Fruit fly (Drosophila melanogaster) whole organism, embryonic: ENCODE data around the gene Sem1.

Source experiments
- B-H1 ChIP-seq: fragments of 200-800 bp; sonication (Bioruptor generic); IDR thresholded peaks from 3 replicates; pipeline ENCODE4 v1.3.6; 2022; ENCODE audit warnings: missing biosample characterization, missing genetic modification characterization
- Bgb ChIP-seq: fragments of 200-800 bp; sonication (Bioruptor generic); IDR thresholded peaks from 2 replicates; pipeline ENCODE4 v1.3.6; 2022; ENCODE audit warnings: missing biosample characterization, missing genetic modification characterization; ENCODE audit not compliant: partially characterized antibody
- CG10209 ChIP-seq: fragments of 200-800 bp; sonication (Bioruptor generic); optimal IDR thresholded peaks from 3 replicates; lab custom pipeline; 2017; ENCODE audit warnings: missing biosample characterization, mild to moderate bottlenecking, missing genetic modification characterization, missing genetic modification reagents
- CG11085 ChIP-seq: fragments of 200-800 bp; sonication (Bioruptor generic); IDR thresholded peaks from 2 replicates; pipeline ENCODE4 v1.3.6; 2022; ENCODE audit warnings: missing biosample characterization, missing genetic modification characterization
- CG11695 ChIP-seq: fragments of 200-800 bp; sonication (Bioruptor generic); IDR thresholded peaks from 3 replicates; pipeline ENCODE4 v1.3.6; 2022; ENCODE audit warnings: missing biosample characterization, missing genetic modification characterization
- CG12236 ChIP-seq: fragments of 200-800 bp; sonication (Bioruptor generic); optimal IDR thresholded peaks from 2 replicates; lab custom pipeline; 2016; ENCODE audit warnings: missing biosample characterization, missing genetic modification characterization
- CG12391 ChIP-seq: fragments of 200-800 bp; sonication (Bioruptor generic); optimal IDR thresholded peaks from 3 replicates; lab custom pipeline; 2018; ENCODE audit warnings: missing biosample characterization, mild to moderate bottlenecking, missing genetic modification characterization, moderate library complexity
- CG12769 ChIP-seq: fragments of 200-800 bp; sonication (Bioruptor generic); optimal IDR thresholded peaks from 2 replicates; lab custom pipeline; 2019; ENCODE audit warnings: missing biosample characterization, mild to moderate bottlenecking, missing genetic modification characterization, moderate library complexity
- CG12942 ChIP-seq: fragments of 200-800 bp; sonication (Bioruptor generic); optimal IDR thresholded peaks from 3 replicates; lab custom pipeline; 2016; ENCODE audit warnings: missing biosample characterization, missing genetic modification characterization
- CG13424 ChIP-seq: fragments of 200-800 bp; sonication (Bioruptor generic); optimal IDR thresholded peaks from 2 replicates; lab custom pipeline; 2019; ENCODE audit warnings: missing biosample characterization, mild to moderate bottlenecking, missing genetic modification characterization, moderate library complexity
- CG15269 ChIP-seq: fragments of 200-800 bp; sonication (Bioruptor generic); optimal IDR thresholded peaks from 2 replicates; lab custom pipeline; 2018; ENCODE audit warnings: missing biosample characterization, mild to moderate bottlenecking, missing genetic modification characterization, moderate library complexity
- CG1647 ChIP-seq: fragments of 200-800 bp; sonication (Bioruptor generic); optimal IDR thresholded peaks from 3 replicates; lab custom pipeline; 2016; ENCODE audit warnings: missing biosample characterization, missing genetic modification characterization
- CG17328 ChIP-seq: fragments of 200-800 bp; sonication (Bioruptor generic); IDR thresholded peaks from 2 replicates; pipeline ENCODE4 v1.3.6; 2022; ENCODE audit warnings: missing biosample characterization, missing genetic modification characterization
- CG17385 ChIP-seq: fragments of 200-800 bp; sonication (Bioruptor generic); optimal IDR thresholded peaks from 3 replicates; lab custom pipeline; 2018; ENCODE audit warnings: missing biosample characterization, mild to moderate bottlenecking, missing genetic modification characterization
- CG18011 ChIP-seq: fragments of 200-800 bp; sonication (Bioruptor generic); optimal IDR thresholded peaks from 2 replicates; lab custom pipeline; 2017; ENCODE audit warnings: missing biosample characterization, missing genetic modification characterization, mild to moderate bottlenecking, moderate library complexity, missing genotype
- CG2129 ChIP-seq: fragments of 200-800 bp; sonication (Bioruptor generic); IDR thresholded peaks from 2 replicates; pipeline ENCODE4 v1.3.6; 2022; ENCODE audit warnings: missing biosample characterization, missing genetic modification characterization; ENCODE audit not compliant: partially characterized antibody
- CG31388 ChIP-seq: fragments of 200-800 bp; sonication (Bioruptor generic); optimal IDR thresholded peaks from 2 replicates; lab custom pipeline; 2016; ENCODE audit warnings: missing biosample characterization, missing genetic modification characterization
- CG4854 ChIP-seq: fragments of 200-800 bp; sonication (Bioruptor generic); optimal IDR thresholded peaks from 2 replicates; lab custom pipeline; 2016; ENCODE audit warnings: missing biosample characterization, missing genetic modification characterization, inconsistent platforms
- CG6689 ChIP-seq: fragments of 200-800 bp; sonication (Bioruptor generic); IDR thresholded peaks from 2 replicates; pipeline ENCODE4 v1.3.6; 2022; ENCODE audit warnings: missing biosample characterization, missing genetic modification characterization
- CG6765 ChIP-seq: fragments of 200-800 bp; sonication (Bioruptor generic); optimal IDR thresholded peaks from 3 replicates; lab custom pipeline; 2017; ENCODE audit warnings: missing biosample characterization, mild to moderate bottlenecking, missing genetic modification characterization
- CG6791 ChIP-seq: fragments of 200-800 bp; sonication (Bioruptor generic); IDR thresholded peaks from 3 replicates; pipeline ENCODE4 v1.3.6; 2022; ENCODE audit warnings: missing biosample characterization, missing genetic modification characterization; ENCODE audit not compliant: partially characterized antibody
- CG7556 ChIP-seq: fragments of 200-800 bp; sonication (Bioruptor generic); optimal IDR thresholded peaks from 2 replicates; lab custom pipeline; 2017; ENCODE audit warnings: missing biosample characterization, mild to moderate bottlenecking, missing genetic modification characterization
- CG8290 ChIP-seq, 3 experiments: fragments of 200-800 bp; sonication (Bioruptor generic); optimal IDR thresholded peaks; 2 replicates each; lab custom pipeline; 2016 to 2019; ENCODE audit warnings: missing biosample characterization in 3 of 3, missing genetic modification characterization in 3 of 3, mild to moderate bottlenecking in 2 of 3, moderate library complexity in 1 of 3
- ERR ChIP-seq: fragments of 200-800 bp; sonication (Bioruptor generic); optimal IDR thresholded peaks from 2 replicates; lab custom pipeline; 2016; ENCODE audit warnings: missing biosample characterization, missing genetic modification characterization
- HHEX ChIP-seq: fragments of 200-800 bp; sonication (Bioruptor generic); optimal IDR thresholded peaks from 3 replicates; lab custom pipeline; 2017; ENCODE audit warnings: missing biosample characterization, mild to moderate bottlenecking, missing genetic modification characterization, missing genetic modification reagents
- MBD-R2 ChIP-seq: fragments of 200-800 bp; sonication (Bioruptor generic); IDR thresholded peaks from 2 replicates; pipeline ENCODE4 v1.3.6; 2022; ENCODE audit warnings: missing biosample characterization, missing genetic modification characterization
- Max ChIP-seq: fragments of 200-800 bp; sonication (Bioruptor generic); optimal IDR thresholded peaks from 2 replicates; lab custom pipeline; 2016; ENCODE audit warnings: missing biosample characterization, mild to moderate bottlenecking, missing genetic modification characterization
- Mes4 ChIP-seq: fragments of 200-800 bp; sonication (Bioruptor generic); optimal IDR thresholded peaks from 2 replicates; lab custom pipeline; 2016; ENCODE audit warnings: missing biosample characterization, missing genetic modification characterization
- NC2β ChIP-seq: fragments of 200-800 bp; sonication (Bioruptor generic); optimal IDR thresholded peaks from 2 replicates; lab custom pipeline; 2016; ENCODE audit warnings: missing biosample characterization, missing genetic modification characterization
- Pdp1 ChIP-seq, 2 experiments: fragments of 200-800 bp; sonication (Bioruptor generic); optimal IDR thresholded peaks; 3 replicates each; lab custom pipeline; 2016; ENCODE audit warnings: missing biosample characterization in 2 of 2, missing genetic modification characterization in 2 of 2, mild to moderate bottlenecking in 1 of 2, moderate library complexity in 1 of 2
- Ptx1 ChIP-seq: fragments of 200-800 bp; sonication (Bioruptor generic); IDR thresholded peaks from 2 replicates; pipeline ENCODE4 v1.3.6; 2022; ENCODE audit warnings: missing biosample characterization, missing genetic modification characterization
- Rx ChIP-seq: fragments of 200-800 bp; sonication (Bioruptor generic); IDR thresholded peaks from 2 replicates; pipeline ENCODE4 v1.3.6; 2022; ENCODE audit warnings: missing biosample characterization, missing genetic modification characterization
- Side ChIP-seq: fragments of 200-800 bp; sonication (Bioruptor generic); optimal IDR thresholded peaks from 2 replicates; lab custom pipeline; 2016; ENCODE audit warnings: missing biosample characterization, missing genetic modification characterization
- aop ChIP-seq: fragments of 200-800 bp; sonication (Bioruptor generic); IDR thresholded peaks from 2 replicates; pipeline ENCODE4 v1.3.6; 2022; ENCODE audit warnings: missing biosample characterization, missing genetic modification characterization
- ase ChIP-seq: fragments of 200-800 bp; sonication (Bioruptor generic); IDR thresholded peaks from 3 replicates; pipeline ENCODE4 v1.3.6; 2022; ENCODE audit warnings: missing biosample characterization, missing genetic modification characterization
- bbx ChIP-seq: fragments of 200-800 bp; sonication (Bioruptor generic); IDR thresholded peaks from 2 replicates; pipeline ENCODE4 v1.3.6; 2022; ENCODE audit warnings: missing biosample characterization, missing genetic modification characterization; ENCODE audit not compliant: partially characterized antibody
- cato ChIP-seq: fragments of 200-800 bp; sonication (Bioruptor generic); optimal IDR thresholded peaks from 2 replicates; lab custom pipeline; 2016; ENCODE audit warnings: missing biosample characterization, missing genetic modification characterization, borderline replicate concordance
- cwo ChIP-seq: fragments of 200-800 bp; sonication (Bioruptor generic); optimal IDR thresholded peaks from 3 replicates; lab custom pipeline; 2017; ENCODE audit warnings: missing biosample characterization, missing genetic modification characterization, mild to moderate bottlenecking, moderate library complexity, missing genetic modification reagents
- dati ChIP-seq: fragments of 200-800 bp; sonication (Bioruptor generic); IDR thresholded peaks from 2 replicates; pipeline ENCODE4 v1.3.6; 2022; ENCODE audit warnings: missing biosample characterization, missing genetic modification characterization
- exex ChIP-seq: fragments of 200-800 bp; sonication (Bioruptor generic); optimal IDR thresholded peaks from 4 replicates; lab custom pipeline; 2018; ENCODE audit warnings: missing biosample characterization, mild to moderate bottlenecking, missing genetic modification characterization, moderate library complexity
- fd3F ChIP-seq: fragments of 200-800 bp; sonication (Bioruptor generic); optimal IDR thresholded peaks from 2 replicates; lab custom pipeline; 2018; ENCODE audit warnings: missing biosample characterization, mild to moderate bottlenecking, missing genetic modification characterization, moderate library complexity
- hkb ChIP-seq, 2 experiments: fragments of 200-800 bp in 1 of 2; fragments of >200 bp in 1 of 2; sonication (Bioruptor generic) in 1 of 2; IDR thresholded peaks in 1 of 2; optimal IDR thresholded peaks in 1 of 2; 2 replicates each; pipeline versions ENCODE4 v1.3.6 to Lab custom; 2017 to 2022; ENCODE audit warnings: missing biosample characterization in 1 of 2, missing genetic modification characterization in 1 of 2
- jumu ChIP-seq: fragments of 200-800 bp; sonication (Bioruptor generic); optimal IDR thresholded peaks from 3 replicates; lab custom pipeline; 2016; ENCODE audit warnings: missing biosample characterization, missing genetic modification characterization
- lmd ChIP-seq: fragments of 200-800 bp; sonication (Bioruptor generic); IDR thresholded peaks from 2 replicates; pipeline ENCODE4 v1.3.6; 2022; ENCODE audit warnings: missing biosample characterization, missing genetic modification characterization
- mirr ChIP-seq: fragments of 200-800 bp; sonication (Bioruptor generic); optimal IDR thresholded peaks from 3 replicates; lab custom pipeline; 2018; ENCODE audit warnings: missing biosample characterization, mild to moderate bottlenecking, missing genetic modification characterization
- nerfin-2 ChIP-seq: fragments of 200-800 bp; sonication (Bioruptor generic); IDR thresholded peaks from 2 replicates; pipeline ENCODE4 v1.3.6; 2022; ENCODE audit warnings: missing biosample characterization, missing genetic modification characterization; ENCODE audit not compliant: partially characterized antibody
- pb ChIP-seq: fragments of 200-800 bp; sonication (Bioruptor generic); optimal IDR thresholded peaks from 3 replicates; lab custom pipeline; 2016; ENCODE audit warnings: missing biosample characterization, missing genetic modification characterization
- pho ChIP-seq: fragments of 200-800 bp; sonication (Bioruptor generic); optimal IDR thresholded peaks from 2 replicates; lab custom pipeline; 2016; ENCODE audit warnings: missing biosample characterization, missing genetic modification characterization
- ro ChIP-seq: fragments of 200-800 bp; sonication (Bioruptor generic); IDR thresholded peaks from 2 replicates; pipeline ENCODE4 v1.3.6; 2022; ENCODE audit warnings: missing biosample characterization, missing genetic modification characterization

The Sem1 gene

dm6 chr2L:7032517-7032951 lies 31.3 kb upstream of the Sem1 start, which contains the start of the genes Rab30 and Caper (continued):
- TF ChIP-seq CG4854 (peak; percentile 27), aop (GFP tag; lab: Robert Waterston, UW) (no peak), fd3F (GFP tag; lab: Kevin White, UChicago) (no peak), Mes4 (GFP tag; lab: Kevin White, UChicago) (peak; percentile 25), Max (peak; percentile 55), CG17385 (GFP tag; lab: Kevin White, UChicago) (peak; percentile 21), lmd (peak; percentile 46; the same call in 1 of the 2 replicates), CG12236 (GFP tag; lab: Kevin White, UChicago) (no peak), CG31388 (GFP tag; lab: Kevin White, UChicago) (no peak), CG6689 (no peak), bbx (GFP tag; lab: Robert Waterston, UW) (peak; percentile 99), Bgb (GFP tag; lab: Robert Waterston, UW) (peak; percentile 99), CG6791 (GFP tag; lab: Robert Waterston, UW) (peak; percentile 99), CG7556 (GFP tag; lab: Kevin White, UChicago) (no peak), CG12391 (peak; percentile 65), cato (GFP tag; lab: Kevin White, UChicago) (no peak), jumu (peak; percentile 67), NC2β (GFP tag; lab: Kevin White, UChicago) (peak; percentile 63), CG12942 (GFP tag; lab: Kevin White, UChicago) (peak; percentile 43), ase (no peak), Pdp1 (GFP tag; optimal IDR thresholded peaks at IDR 0.05; lab: Kevin White, UChicago) (peak; percentile 54 to 63), CG1647 (GFP tag; lab: Kevin White, UChicago) (peak; percentile 23), CG11695 (GFP tag; lab: Robert Waterston, UW) (no peak), ERR (GFP tag; lab: Kevin White, UChicago) (peak; percentile 71), cwo (GFP tag; lab: Kevin White, UChicago) (no peak), Rx (GFP tag; lab: Robert Waterston, UW) (no peak), CG15269 (no peak), MBD-R2 (GFP tag; lab: Robert Waterston, UW) (peak; percentile 80)
- TF ChIP-seq, all 482 proteins: peak for 250

dm6 chr2L:7033100-7033675 lies 30.6 kb upstream of the Sem1 start:
- TF ChIP-seq exex (tag; lab: Kevin White, UChicago), result no peak
- no peak for TF ChIP-seq pho
- no peak for TF ChIP-seq hkb (optimal IDR thresholded peaks at IDR 0.05; lab: Kevin White, UChicago)
- peak; percentile 53; the same call in 1 of the 2 replicates for TF ChIP-seq hkb (GFP tag; IDR thresholded peaks at IDR 0.05; lab: Robert Waterston, UW)
- TF ChIP-seq pb (GFP tag; lab: Kevin White, UChicago), result peak; percentile 33
- peak; percentile 15 for TF ChIP-seq mirr (GFP tag; lab: Kevin White, UChicago)
- TF ChIP-seq CG11085 (GFP tag; lab: Robert Waterston, UW), result peak; percentile 36; the same call in 1 of the 2 replicates
- no peak for TF ChIP-seq CG8290 (GFP tag; optimal IDR thresholded peaks at IDR 0.05; lab: Kevin White, UChicago)
- TF ChIP-seq CG8290 (tag; optimal IDR thresholded peaks at IDR 0.05; lab: Kevin White, UChicago), result peak in 1 of 2 experiments; percentile 81
- peak; percentile 15 for TF ChIP-seq Side (GFP tag; lab: Kevin White, UChicago)
- peak; percentile 46 for TF ChIP-seq CG12769 (tag; lab: Kevin White, UChicago)
- TF ChIP-seq CG10209 (GFP tag; lab: Kevin White, UChicago), result peak; percentile 20
- TF ChIP-seq dati, result no peak
- peak; percentile 51 for TF ChIP-seq HHEX (GFP tag; lab: Kevin White, UChicago)
- TF ChIP-seq Ptx1 (GFP tag; lab: Robert Waterston, UW), result peak; percentile 42; the same call in 1 of the 2 replicates
- peak; percentile 38; the same call in 1 of the 3 replicates for TF ChIP-seq B-H1 (GFP tag; lab: Robert Waterston, UW)
- TF ChIP-seq CG13424 (tag; lab: Kevin White, UChicago), result peak; percentile 24
- TF ChIP-seq nerfin-2 (GFP tag; lab: Robert Waterston, UW), result no peak
- no peak for TF ChIP-seq CG18011 (GFP tag; lab: Kevin White, UChicago)
- TF ChIP-seq CG17385 (GFP tag; lab: Kevin White, UChicago), result peak; percentile 21
- no peak for TF ChIP-seq ro (GFP tag; lab: Robert Waterston, UW)
- TF ChIP-seq CG17328 (GFP tag; lab: Robert Waterston, UW), result peak; percentile 54
- no peak for TF ChIP-seq CG2129 (GFP tag; lab: Robert Waterston, UW)
- peak; percentile 1 for TF ChIP-seq CG6765
